Worm (Caenorhabditis elegans) whole organism, L2 larva: ENCODE data around the gene clec-213.

Experiments
- alr-1 ChIP-seq: fragments of 150-350 bp; optimal IDR thresholded peaks from 2 replicates; lab custom pipeline; 2014; ENCODE audit warnings: missing biosample characterization, missing genetic modification characterization
- aly-2 ChIP-seq: fragments of 150-350 bp; optimal IDR thresholded peaks from 2 replicates; lab custom pipeline; 2014; ENCODE audit warnings: missing biosample characterization, missing genetic modification characterization
- ama-1 ChIP-seq: fragments of 150-350 bp; optimal IDR thresholded peaks from 2 replicates; lab custom pipeline; 2018; ENCODE audit warnings: inconsistent platforms
- crh-2 ChIP-seq: sonication (generic microtip); optimal IDR thresholded peaks from 2 replicates; lab custom pipeline; 2017; ENCODE audit warnings: missing biosample characterization, missing genetic modification characterization
- fos-1 ChIP-seq: fragments of 150-350 bp; optimal IDR thresholded peaks from 2 replicates; lab custom pipeline; 2014; ENCODE audit warnings: missing biosample characterization, missing genetic modification characterization
- nhr-12 ChIP-seq: fragments of 150-350 bp; optimal IDR thresholded peaks from 2 replicates; lab custom pipeline; 2014; ENCODE audit warnings: missing biosample characterization, missing genetic modification characterization
- nhr-237 ChIP-seq: fragments of 150-350 bp; optimal IDR thresholded peaks from 2 replicates; lab custom pipeline; 2014; ENCODE audit warnings: missing biosample characterization, missing genetic modification characterization
- skn-1 ChIP-seq: sonication (generic microtip); optimal IDR thresholded peaks from 2 replicates; lab custom pipeline; 2017; ENCODE audit warnings: missing biosample characterization, missing genetic modification characterization
- snpc-4 ChIP-seq: fragments of 150-350 bp; optimal IDR thresholded peaks from 2 replicates; lab custom pipeline; 2014; ENCODE audit warnings: missing biosample characterization, missing genetic modification characterization
- unc-39 ChIP-seq: fragments of 150-350 bp; optimal IDR thresholded peaks from 2 replicates; lab custom pipeline; 2014; ENCODE audit warnings: missing biosample characterization, missing genetic modification characterization

DNA sequence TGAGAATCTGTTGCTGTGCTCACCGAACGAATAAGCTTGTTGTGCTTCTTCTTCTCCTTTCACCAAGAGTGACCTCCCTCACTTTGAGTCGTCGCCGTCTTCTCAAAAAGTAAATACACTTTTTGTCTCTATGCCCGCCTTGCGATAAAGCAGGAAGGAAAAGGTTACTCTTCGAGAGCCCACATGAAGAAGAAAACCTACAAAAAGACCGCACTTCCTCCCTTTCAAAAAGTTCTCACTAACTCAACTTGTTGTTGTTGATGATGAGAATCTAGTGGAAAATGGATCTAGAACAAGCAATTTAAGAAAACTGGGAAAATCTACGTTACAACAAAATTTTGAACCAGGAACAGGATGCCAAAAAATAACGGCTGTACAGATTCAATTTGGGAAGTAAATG, 14.5 kb upstream of the clec-213 start, which contains the start of gene C50E3.6:
- TF ChIP-seq skn-1 (tag; lab: Kevin White, UChicago) (no peak), nhr-12 (no peak), fos-1 (tag; lab: Kevin White, UChicago) (no peak), alr-1 (no peak), nhr-237 (tag; lab: Kevin White, UChicago) (no peak), ama-1 (lab: Kevin White, UChicago) (no peak), crh-2 (tag; lab: Kevin White, UChicago) (no peak), aly-2 (tag; lab: Kevin White, UChicago) (no peak), snpc-4 (tag; lab: Kevin White, UChicago) (no peak), unc-39 (tag; lab: Kevin White, UChicago) (no peak)
